Worm (Caenorhabditis elegans) whole organism, L3 larva: ENCODE measurements around the gene gcy-1.

Experiments
- ama-1 ChIP-seq: fragments of 150-350 bp; optimal IDR thresholded peaks from 2 replicates; lab custom pipeline; 2018
- egl-27 ChIP-seq: sonication (generic microtip); optimal IDR thresholded peaks from 4 replicates; lab custom pipeline; 2017; ENCODE audit warnings: missing biosample characterization, missing genetic modification reagents, missing genetic modification characterization
- lin-15B ChIP-seq: fragments of 150-350 bp; optimal IDR thresholded peaks from 2 replicates; lab custom pipeline; 2014; ENCODE audit warnings: missing biosample characterization, missing genetic modification characterization
- nhr-11 ChIP-seq: fragments of 150-350 bp; optimal IDR thresholded peaks from 2 replicates; lab custom pipeline; 2014; ENCODE audit warnings: missing biosample characterization, missing genetic modification characterization
- nhr-237 ChIP-seq: fragments of 150-350 bp; optimal IDR thresholded peaks from 2 replicates; lab custom pipeline; 2014; ENCODE audit warnings: missing biosample characterization, missing genetic modification characterization
- nhr-28 ChIP-seq: fragments of 150-350 bp; optimal IDR thresholded peaks from 2 replicates; lab custom pipeline; 2014; ENCODE audit warnings: missing biosample characterization, missing genetic modification characterization
- nhr-76 ChIP-seq: fragments of 150-350 bp; sonication (generic microtip); optimal IDR thresholded peaks from 5 replicates; lab custom pipeline; 2014; ENCODE audit warnings: missing biosample characterization, missing genetic modification characterization
- skn-1 ChIP-seq: fragments of 150-350 bp; optimal IDR thresholded peaks from 2 replicates; lab custom pipeline; 2014; ENCODE audit warnings: missing biosample characterization, missing genetic modification characterization
- snpc-4 ChIP-seq: fragments of 150-350 bp; optimal IDR thresholded peaks from 2 replicates; lab custom pipeline; 2014; ENCODE audit warnings: missing biosample characterization, missing genetic modification characterization
- tbx-2 ChIP-seq: sonication (generic microtip); optimal IDR thresholded peaks from 2 replicates; lab custom pipeline; 2016; ENCODE audit warnings: mild to moderate bottlenecking, missing genetic modification characterization, missing compliant biosample characterization
- unc-39 ChIP-seq: sonication (generic microtip); optimal IDR thresholded peaks from 4 replicates; lab custom pipeline; 2017; ENCODE audit warnings: missing biosample characterization, missing genetic modification characterization
- ztf-11 ChIP-seq: fragments of 150-350 bp; optimal IDR thresholded peaks from 2 replicates; lab custom pipeline; 2014; ENCODE audit warnings: missing biosample characterization, missing genetic modification characterization

- TF ChIP-seq snpc-4 (no peak), unc-39 (tag; lab: Kevin White, UChicago) (no peak), nhr-11 (tag; lab: Kevin White, UChicago) (no peak), nhr-76 (tag; lab: Kevin White, UChicago) (no peak), lin-15B (tag; lab: Kevin White, UChicago) (no peak), nhr-28 (tag; lab: Kevin White, UChicago) (no peak), nhr-237 (tag; lab: Kevin White, UChicago) (no peak), skn-1 (no peak), ama-1 (lab: Kevin White, UChicago) (no peak), tbx-2 (no peak), ztf-11 (tag; lab: Kevin White, UChicago) (no peak), egl-27 (no peak)
Observed at ce11 chrII:9553179-9553578, 36.4 kb upstream of the gcy-1 start, which contains the start of gene F35H8.1.
